Fruit fly (Drosophila melanogaster) whole organism, embryonic: Measurements from ENCODE around the gene Rdl.
A peak's percentile ranks its signal among the peaks of the same experiment; 100 is the strongest.

Source experiments
- Abd-B ChIP-seq: fragments of 200-800 bp; sonication (Bioruptor generic); optimal IDR thresholded peaks from 2 replicates; lab custom pipeline; 2018; ENCODE audit warnings: missing biosample characterization, mild to moderate bottlenecking, missing genetic modification characterization, moderate library complexity
- Adf1 ChIP-seq: fragments of 200-800 bp; sonication (Bioruptor generic); IDR thresholded peaks from 2 replicates; pipeline ENCODE4 v1.3.6; 2022; ENCODE audit warnings: missing biosample characterization, missing genetic modification characterization
- Asciz ChIP-seq: fragments of 200-800 bp; sonication (Bioruptor generic); optimal IDR thresholded peaks from 2 replicates; lab custom pipeline; 2017; ENCODE audit warnings: missing biosample characterization, mild to moderate bottlenecking, missing genetic modification characterization, missing genetic modification reagents
- Bgb ChIP-seq: fragments of 200-800 bp; sonication (Bioruptor generic); IDR thresholded peaks from 2 replicates; pipeline ENCODE4 v1.3.6; 2022; ENCODE audit warnings: missing biosample characterization, missing genetic modification characterization; ENCODE audit not compliant: partially characterized antibody
- BtbVII ChIP-seq: fragments of 200-800 bp; sonication (Bioruptor generic); optimal IDR thresholded peaks from 3 replicates; lab custom pipeline; 2017; ENCODE audit warnings: missing biosample characterization, mild to moderate bottlenecking, missing genetic modification characterization
- CG10543 ChIP-seq: fragments of 200-800 bp; sonication (Bioruptor generic); optimal IDR thresholded peaks from 3 replicates; lab custom pipeline; 2017; ENCODE audit warnings: missing biosample characterization, mild to moderate bottlenecking, missing genetic modification characterization, moderate library complexity
- CG10654 ChIP-seq: fragments of 200-800 bp; sonication (Bioruptor generic); optimal IDR thresholded peaks from 2 replicates; lab custom pipeline; 2016; ENCODE audit warnings: missing biosample characterization, missing genetic modification characterization
- CG10979 ChIP-seq: fragments of 200-800 bp; sonication (Bioruptor generic); optimal IDR thresholded peaks from 2 replicates; lab custom pipeline; 2018; ENCODE audit warnings: missing biosample characterization, mild to moderate bottlenecking, missing genetic modification characterization, moderate library complexity
- CG11093 ChIP-seq: fragments of 200-800 bp; sonication (Bioruptor generic); IDR thresholded peaks from 3 replicates; pipeline ENCODE4 v1.3.6; 2022; ENCODE audit warnings: missing biosample characterization, missing genetic modification characterization
- CG12236 ChIP-seq: fragments of 200-800 bp; sonication (Bioruptor generic); optimal IDR thresholded peaks from 2 replicates; lab custom pipeline; 2016; ENCODE audit warnings: missing biosample characterization, missing genetic modification characterization
- CG13287 ChIP-seq: fragments of 200-800 bp; sonication (Bioruptor generic); IDR thresholded peaks from 2 replicates; pipeline ENCODE4 v1.3.6; 2022; ENCODE audit warnings: missing biosample characterization, missing genetic modification characterization; ENCODE audit not compliant: partially characterized antibody
- CG1603 ChIP-seq: fragments of 200-800 bp; sonication (Bioruptor generic); optimal IDR thresholded peaks from 2 replicates; lab custom pipeline; 2019; ENCODE audit warnings: missing biosample characterization, mild to moderate bottlenecking, missing genetic modification characterization, moderate library complexity
- CG16813 ChIP-seq: fragments of 200-800 bp; sonication (Bioruptor generic); IDR thresholded peaks from 3 replicates; pipeline ENCODE4 v1.3.6; 2022; ENCODE audit warnings: missing biosample characterization, missing genetic modification characterization; ENCODE audit not compliant: partially characterized antibody
- CG17802 ChIP-seq: fragments of 200-800 bp; sonication (Bioruptor generic); optimal IDR thresholded peaks from 2 replicates; lab custom pipeline; 2018; ENCODE audit warnings: missing biosample characterization, mild to moderate bottlenecking, missing genetic modification characterization, moderate library complexity
- CG18011 ChIP-seq: fragments of 200-800 bp; sonication (Bioruptor generic); optimal IDR thresholded peaks from 2 replicates; lab custom pipeline; 2017; ENCODE audit warnings: missing biosample characterization, missing genetic modification characterization, mild to moderate bottlenecking, moderate library complexity, missing genotype
- CG4404 ChIP-seq: fragments of 200-800 bp; sonication (Bioruptor generic); IDR thresholded peaks from 2 replicates; pipeline ENCODE4 v1.3.6; 2022; ENCODE audit warnings: missing biosample characterization, missing genetic modification characterization
- CG5180 ChIP-seq: fragments of 200-800 bp; sonication (Bioruptor generic); optimal IDR thresholded peaks from 3 replicates; lab custom pipeline; 2017; ENCODE audit warnings: missing biosample characterization, missing genetic modification characterization, mild to moderate bottlenecking, moderate library complexity, missing genetic modification reagents
- CG6254 ChIP-seq: fragments of 200-800 bp; sonication (Bioruptor generic); optimal IDR thresholded peaks from 3 replicates; lab custom pipeline; 2017; ENCODE audit warnings: mild to moderate bottlenecking, missing biosample characterization, missing genetic modification reagents, missing genetic modification characterization
- CG6791 ChIP-seq: fragments of 200-800 bp; sonication (Bioruptor generic); IDR thresholded peaks from 3 replicates; pipeline ENCODE4 v1.3.6; 2022; ENCODE audit warnings: missing biosample characterization, missing genetic modification characterization; ENCODE audit not compliant: partially characterized antibody
- CG6813 ChIP-seq: fragments of 200-800 bp; sonication (Bioruptor generic); optimal IDR thresholded peaks from 2 replicates; lab custom pipeline; 2017; ENCODE audit warnings: missing biosample characterization, missing genetic modification characterization, mild to moderate bottlenecking, moderate library complexity, missing genetic modification reagents
- CG7556 ChIP-seq: fragments of 200-800 bp; sonication (Bioruptor generic); optimal IDR thresholded peaks from 2 replicates; lab custom pipeline; 2017; ENCODE audit warnings: missing biosample characterization, mild to moderate bottlenecking, missing genetic modification characterization
- CG8089 ChIP-seq: fragments of 200-800 bp; sonication (Bioruptor generic); optimal IDR thresholded peaks from 3 replicates; lab custom pipeline; 2016; ENCODE audit warnings: missing biosample characterization, missing genetic modification characterization
- CoRest ChIP-seq: fragments of 200-800 bp; sonication (Bioruptor generic); optimal IDR thresholded peaks from 3 replicates; lab custom pipeline; 2018; ENCODE audit warnings: missing biosample characterization, mild to moderate bottlenecking, missing genetic modification characterization, moderate library complexity
- HmgZ ChIP-seq: fragments of 200-800 bp; sonication (Bioruptor generic); optimal IDR thresholded peaks from 2 replicates; lab custom pipeline; 2018; ENCODE audit warnings: missing biosample characterization, mild to moderate bottlenecking, missing genetic modification characterization
- Hr78 ChIP-seq, 2 experiments: fragments of 200-800 bp in 1 of 2; fragments of >200 bp in 1 of 2; sonication (Bioruptor generic) in 1 of 2; optimal IDR thresholded peaks; 2 replicates each; lab custom pipeline; 2017 to 2019; ENCODE audit warnings: missing biosample characterization in 2 of 2, missing genetic modification characterization in 2 of 2, mild to moderate bottlenecking in 1 of 2, moderate library complexity in 1 of 2
- Jarid2 ChIP-seq: fragments of 200-800 bp; sonication (Bioruptor generic); optimal IDR thresholded peaks from 3 replicates; lab custom pipeline; 2017; ENCODE audit warnings: mild to moderate bottlenecking, missing biosample characterization, missing genetic modification reagents, missing genetic modification characterization
- Myb ChIP-seq: fragments of 200-800 bp; sonication (Bioruptor generic); optimal IDR thresholded peaks from 2 replicates; lab custom pipeline; 2016; ENCODE audit warnings: missing biosample characterization, missing genetic modification characterization
- NC2α ChIP-seq: fragments of 200-800 bp; sonication (Bioruptor generic); optimal IDR thresholded peaks from 2 replicates; lab custom pipeline; 2016; ENCODE audit warnings: missing biosample characterization, missing genetic modification characterization
- Xbp1 ChIP-seq: fragments of 200-800 bp; sonication (Bioruptor generic); optimal IDR thresholded peaks from 3 replicates; lab custom pipeline; 2016; ENCODE audit warnings: missing biosample characterization, mild to moderate bottlenecking, missing genetic modification characterization
- aop ChIP-seq: fragments of 200-800 bp; sonication (Bioruptor generic); IDR thresholded peaks from 2 replicates; pipeline ENCODE4 v1.3.6; 2022; ENCODE audit warnings: missing biosample characterization, missing genetic modification characterization
- bigmax ChIP-seq: fragments of 200-800 bp; sonication (Bioruptor generic); optimal IDR thresholded peaks from 2 replicates; lab custom pipeline; 2018; ENCODE audit warnings: missing biosample characterization, mild to moderate bottlenecking, missing genetic modification characterization
- crol ChIP-seq: fragments of 200-800 bp; sonication (Bioruptor generic); IDR thresholded peaks from 2 replicates; pipeline ENCODE4 v1.3.6; 2022; ENCODE audit warnings: missing biosample characterization, missing genetic modification characterization
- exex ChIP-seq: fragments of 200-800 bp; sonication (Bioruptor generic); optimal IDR thresholded peaks from 4 replicates; lab custom pipeline; 2018; ENCODE audit warnings: missing biosample characterization, mild to moderate bottlenecking, missing genetic modification characterization, moderate library complexity
- gsb-n ChIP-seq: fragments of 200-800 bp; sonication (Bioruptor generic); optimal IDR thresholded peaks from 3 replicates; lab custom pipeline; 2018; ENCODE audit warnings: missing biosample characterization, mild to moderate bottlenecking, missing genetic modification characterization
- h ChIP-seq: fragments of >200 bp; optimal IDR thresholded peaks from 2 replicates; lab custom pipeline; 2017
- ham ChIP-seq: fragments of 200-800 bp; sonication (Bioruptor generic); IDR thresholded peaks from 2 replicates; pipeline ENCODE4 v1.3.6; 2022; ENCODE audit warnings: missing biosample characterization, missing genetic modification characterization
- knrl ChIP-seq: fragments of 200-800 bp; sonication (Bioruptor generic); IDR thresholded peaks from 3 replicates; pipeline ENCODE4 v1.3.6; 2022; ENCODE audit warnings: missing biosample characterization, missing genetic modification characterization; ENCODE audit not compliant: partially characterized antibody
- lab ChIP-seq: fragments of 200-800 bp; sonication (Bioruptor generic); optimal IDR thresholded peaks from 3 replicates; lab custom pipeline; 2017; ENCODE audit warnings: missing biosample characterization, missing genetic modification characterization, mild to moderate bottlenecking, moderate library complexity, missing genetic modification reagents
- prd ChIP-seq, 3 experiments: fragments of >200 bp in 2 of 3; fragments of 200-800 bp in 1 of 3; sonication (Bioruptor generic) in 1 of 3; optimal IDR thresholded peaks in 2 of 3; IDR thresholded peaks in 1 of 3; 2 replicates in 2 of 3; 3 replicates in 1 of 3; pipeline versions ENCODE4 v1.3.6 to Lab custom; 2017 to 2022; ENCODE audit warnings: missing biosample characterization in 1 of 3, missing genetic modification characterization in 1 of 3
- pzg ChIP-seq: fragments of 200-800 bp; sonication (Bioruptor generic); optimal IDR thresholded peaks from 3 replicates; lab custom pipeline; 2018; ENCODE audit warnings: missing biosample characterization, mild to moderate bottlenecking, missing genetic modification characterization, moderate library complexity
- row ChIP-seq: fragments of 200-800 bp; sonication (Bioruptor generic); IDR thresholded peaks from 3 replicates; pipeline ENCODE4 v1.3.6; 2022; ENCODE audit warnings: missing biosample characterization, missing genetic modification characterization
- sc ChIP-seq, 3 experiments: fragments of >200 bp in 2 of 3; fragments of 200-800 bp in 1 of 3; sonication (Bioruptor generic) in 1 of 3; optimal IDR thresholded peaks; 2 replicates in 2 of 3; 3 replicates in 1 of 3; lab custom pipeline; 2017; ENCODE audit warnings: mild to moderate bottlenecking in 1 of 3, missing biosample characterization in 1 of 3, missing genetic modification characterization in 1 of 3, missing genetic modification reagents in 1 of 3
- seq ChIP-seq: fragments of 200-800 bp; sonication (Bioruptor generic); IDR thresholded peaks from 2 replicates; pipeline ENCODE4 v1.3.6; 2022; ENCODE audit warnings: missing biosample characterization, missing genetic modification characterization
- sna ChIP-seq: fragments of 200-800 bp; sonication (Bioruptor generic); IDR thresholded peaks from 2 replicates; pipeline ENCODE4 v1.3.6; 2022; ENCODE audit warnings: missing biosample characterization, missing genetic modification characterization; ENCODE audit not compliant: partially characterized antibody
- sr ChIP-seq: fragments of 200-800 bp; sonication (Bioruptor generic); IDR thresholded peaks from 3 replicates; pipeline ENCODE4 v1.3.6; 2022; ENCODE audit warnings: missing biosample characterization, missing genetic modification characterization
- sug ChIP-seq: fragments of 200-800 bp; optimal IDR thresholded peaks from 2 replicates; lab custom pipeline; 2019; ENCODE audit warnings: missing biosample characterization, mild to moderate bottlenecking, missing genetic modification characterization, moderate library complexity
- trem ChIP-seq: fragments of 200-800 bp; optimal IDR thresholded peaks from 3 replicates; lab custom pipeline; 2019; ENCODE audit warnings: missing biosample characterization, mild to moderate bottlenecking, missing genetic modification characterization, moderate library complexity

Rdl gene

DNA sequence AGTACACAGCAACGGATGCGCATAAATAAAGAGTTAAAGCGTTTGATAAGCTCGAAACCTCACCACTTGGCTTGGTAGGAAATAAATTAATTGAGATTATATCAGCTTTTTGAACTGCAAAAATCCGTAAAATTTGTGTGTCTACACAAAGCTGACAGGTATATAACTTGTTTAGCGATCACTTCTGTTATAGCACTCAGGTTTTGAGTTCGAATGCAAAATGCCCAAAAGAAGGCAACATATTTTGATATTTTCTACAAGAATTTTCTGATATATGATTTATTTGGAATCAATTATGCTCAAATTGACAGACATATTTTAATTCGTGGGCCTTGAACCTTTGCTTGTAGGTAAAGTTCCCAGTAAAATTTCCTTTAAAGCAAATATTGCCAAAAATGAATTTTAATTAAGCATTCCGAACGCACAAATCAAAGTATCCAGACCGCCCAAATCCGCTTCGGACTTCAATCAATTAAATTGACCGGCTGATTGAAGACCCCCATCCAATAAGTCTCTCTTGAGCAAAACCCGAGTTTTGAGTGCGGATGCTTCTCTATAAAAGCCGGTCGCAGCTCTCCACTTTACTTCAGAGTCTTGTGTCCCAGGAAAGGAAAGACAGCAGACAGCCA lies 29.5 kb upstream of the Rdl start, which contains the start of gene CG4476 (continued):
- TF ChIP-seq ham (GFP tag; lab: Robert Waterston, UW) = no peak
- TF ChIP-seq sna (GFP tag; lab: Robert Waterston, UW) = no peak
- TF ChIP-seq CG13287 = peak; percentile 38; the same call in 1 of the 2 replicates
- no peak for TF ChIP-seq Adf1 (GFP tag; lab: Robert Waterston, UW)
- TF ChIP-seq CG18011 (GFP tag; lab: Kevin White, UChicago) = peak; percentile 99
- TF ChIP-seq aop (GFP tag; lab: Robert Waterston, UW) = no peak
- TF ChIP-seq CG10654 (GFP tag; lab: Kevin White, UChicago) = no peak
- no peak for TF ChIP-seq CG12236 (GFP tag; lab: Kevin White, UChicago)
- peak; percentile 7 for TF ChIP-seq CoRest (tag; lab: Kevin White, UChicago)
- TF ChIP-seq HmgZ (tag; lab: Kevin White, UChicago) = peak; percentile 8
- TF ChIP-seq Asciz (GFP tag; lab: Kevin White, UChicago) = no peak
- TF ChIP-seq CG10979 (tag; lab: Kevin White, UChicago) = no peak
- TF ChIP-seq lab = no peak
- no peak for TF ChIP-seq pzg (GFP tag; lab: Kevin White, UChicago)
- TF ChIP-seq bigmax (GFP tag; lab: Kevin White, UChicago) = no peak
- TF ChIP-seq CG6813 = no peak
- no peak for TF ChIP-seq sug (tag; lab: Kevin White, UChicago)
- TF ChIP-seq CG5180 (GFP tag; lab: Kevin White, UChicago) = no peak
- no peak for TF ChIP-seq h
- no peak for TF ChIP-seq trem (tag; lab: Kevin White, UChicago)
- no peak for TF ChIP-seq BtbVII
- TF ChIP-seq CG11093 = no peak
- TF ChIP-seq gsb-n = no peak
- TF ChIP-seq seq (GFP tag; lab: Robert Waterston, UW) = no peak
- TF ChIP-seq row (GFP tag; lab: Robert Waterston, UW) = no peak
- TF ChIP-seq CG6254 (GFP tag; lab: Kevin White, UChicago) = no peak
- 0 out of 2 replicates have a peak, but pooled peaks have one; percentile 13 for TF ChIP-seq Bgb (GFP tag; lab: Robert Waterston, UW)
- no peak for TF ChIP-seq CG7556
- peak; percentile 0 for TF ChIP-seq Xbp1
- no peak for TF ChIP-seq CG1603 (tag; lab: Kevin White, UChicago)
- TF ChIP-seq CG16813 (GFP tag; lab: Robert Waterston, UW) = peak; percentile 44; the same call in 2 of the 3 replicates
- TF ChIP-seq sc (optimal IDR thresholded peaks at IDR 0.05; lab: Kevin White, UChicago) = no peak
- TF ChIP-seq sc (GFP tag; optimal IDR thresholded peaks at IDR 0.05; lab: Kevin White, UChicago) = no peak
- peak; percentile 4 for TF ChIP-seq Jarid2 (GFP tag; lab: Kevin White, UChicago)
- TF ChIP-seq CG6791 (GFP tag; lab: Robert Waterston, UW) = no peak
- no peak for TF ChIP-seq CG8089
- peak; percentile 44 for TF ChIP-seq Abd-B (GFP tag; lab: Kevin White, UChicago)
- no peak for TF ChIP-seq prd (optimal IDR thresholded peaks at IDR 0.05; lab: Kevin White, UChicago)
- 0 out of 3 replicates have a peak, but pooled peaks have one; percentile 30 for TF ChIP-seq prd (GFP tag; IDR thresholded peaks at IDR 0.05; lab: Robert Waterston, UW)
- no peak for TF ChIP-seq CG4404
- TF ChIP-seq sr = no peak
- no peak for TF ChIP-seq CG17802 (tag; lab: Kevin White, UChicago)
- peak; percentile 34; the same call in 2 of the 3 replicates for TF ChIP-seq knrl (GFP tag; lab: Robert Waterston, UW)
- no peak for TF ChIP-seq crol (GFP tag; lab: Robert Waterston, UW)
- no peak for TF ChIP-seq Hr78 (GFP tag; optimal IDR thresholded peaks at IDR 0.05; lab: Kevin White, UChicago)
- no peak for TF ChIP-seq exex (tag; lab: Kevin White, UChicago)
- TF ChIP-seq CG10543 (GFP tag; lab: Kevin White, UChicago) = no peak
- TF ChIP-seq NC2α (GFP tag; lab: Kevin White, UChicago) = no peak
- peak; percentile 92 for TF ChIP-seq Myb (GFP tag; lab: Kevin White, UChicago)
